Fruit fly (Drosophila melanogaster) whole organism, embryonic: ENCODE results near the gene Tm1.

ENCODE experiments used
- Antp ChIP-seq: fragments of 200-800 bp; sonication (Bioruptor generic); optimal IDR thresholded peaks from 3 replicates; lab custom pipeline; 2016; ENCODE audit warnings: missing biosample characterization, missing genetic modification characterization
- BtbVII ChIP-seq: fragments of 200-800 bp; sonication (Bioruptor generic); optimal IDR thresholded peaks from 3 replicates; lab custom pipeline; 2017; ENCODE audit warnings: missing biosample characterization, mild to moderate bottlenecking, missing genetic modification characterization
- CG10147 ChIP-seq: fragments of 200-800 bp; sonication (Bioruptor generic); optimal IDR thresholded peaks from 2 replicates; lab custom pipeline; 2019; ENCODE audit warnings: missing biosample characterization, mild to moderate bottlenecking, missing genetic modification characterization, moderate library complexity
- CG10959 ChIP-seq: fragments of 200-800 bp; sonication (Bioruptor generic); IDR thresholded peaks from 2 replicates; pipeline ENCODE4 v1.3.6; 2022; ENCODE audit warnings: missing biosample characterization, missing genetic modification characterization
- CG11456 ChIP-seq: fragments of 200-800 bp; sonication (Bioruptor generic); IDR thresholded peaks from 3 replicates; pipeline ENCODE4 v1.3.6; 2022; ENCODE audit warnings: missing biosample characterization, missing genetic modification characterization
- CG14667 ChIP-seq: fragments of 200-800 bp; sonication (Bioruptor generic); IDR thresholded peaks from 2 replicates; pipeline ENCODE4 v1.3.6; 2022; ENCODE audit warnings: missing biosample characterization, missing genetic modification characterization
- CG14860 ChIP-seq: fragments of 200-800 bp; sonication (Bioruptor generic); IDR thresholded peaks from 3 replicates; pipeline ENCODE4 v1.3.6; 2022; ENCODE audit warnings: missing biosample characterization, missing genetic modification characterization; ENCODE audit not compliant: partially characterized antibody
- CG15011 ChIP-seq: fragments of 200-800 bp; sonication (Bioruptor generic); optimal IDR thresholded peaks from 3 replicates; lab custom pipeline; 2018; ENCODE audit warnings: missing biosample characterization, mild to moderate bottlenecking, missing genetic modification characterization
- CG1603 ChIP-seq: fragments of 200-800 bp; sonication (Bioruptor generic); optimal IDR thresholded peaks from 2 replicates; lab custom pipeline; 2019; ENCODE audit warnings: missing biosample characterization, mild to moderate bottlenecking, missing genetic modification characterization, moderate library complexity
- CG17359 ChIP-seq: fragments of 200-800 bp; sonication (Bioruptor generic); optimal IDR thresholded peaks from 3 replicates; lab custom pipeline; 2018; ENCODE audit warnings: missing biosample characterization, mild to moderate bottlenecking, missing genetic modification characterization, moderate library complexity
- CG2120 ChIP-seq: fragments of 200-800 bp; sonication (Bioruptor generic); optimal IDR thresholded peaks from 3 replicates; lab custom pipeline; 2016; ENCODE audit warnings: missing biosample characterization, missing genetic modification characterization
- CG2712 ChIP-seq: fragments of 200-800 bp; optimal IDR thresholded peaks from 3 replicates; lab custom pipeline; 2019; ENCODE audit warnings: missing biosample characterization, mild to moderate bottlenecking, missing genetic modification characterization, moderate library complexity
- CG30431 ChIP-seq: fragments of 200-800 bp; sonication (Bioruptor generic); optimal IDR thresholded peaks from 2 replicates; lab custom pipeline; 2017; ENCODE audit warnings: missing biosample characterization, missing genetic modification characterization
- CG32532 ChIP-seq: fragments of 200-800 bp; sonication (Bioruptor generic); IDR thresholded peaks from 2 replicates; pipeline ENCODE4 v1.3.6; 2022; ENCODE audit warnings: missing biosample characterization, missing genetic modification characterization
- CG32767 ChIP-seq: fragments of 200-800 bp; sonication (Bioruptor generic); IDR thresholded peaks from 2 replicates; pipeline ENCODE4 v1.3.6; 2022; ENCODE audit warnings: missing biosample characterization, missing genetic modification characterization
- CG32772 ChIP-seq: fragments of 200-800 bp; sonication (Bioruptor generic); IDR thresholded peaks from 2 replicates; pipeline ENCODE4 v1.3.6; 2022; ENCODE audit warnings: missing biosample characterization, missing genetic modification characterization
- CG3995 ChIP-seq: fragments of 200-800 bp; sonication (Bioruptor generic); optimal IDR thresholded peaks from 3 replicates; lab custom pipeline; 2016; ENCODE audit warnings: missing biosample characterization, missing genetic modification characterization
- CG9797 ChIP-seq: fragments of 200-800 bp; sonication (Bioruptor generic); optimal IDR thresholded peaks from 3 replicates; lab custom pipeline; 2018; ENCODE audit warnings: missing biosample characterization, mild to moderate bottlenecking, missing genetic modification characterization
- Chrac-16 ChIP-seq: fragments of 200-800 bp; sonication (Bioruptor generic); optimal IDR thresholded peaks from 3 replicates; lab custom pipeline; 2016; ENCODE audit warnings: missing biosample characterization, missing genetic modification characterization
- CkIIα-i1 ChIP-seq: fragments of 200-800 bp; sonication (Bioruptor generic); IDR thresholded peaks from 2 replicates; pipeline ENCODE4 v1.3.6; 2022; ENCODE audit warnings: missing biosample characterization, missing genetic modification characterization
- Ets65A ChIP-seq: fragments of 200-800 bp; sonication (Bioruptor generic); peaks from one replicate; lab custom pipeline; 2016; ENCODE audit warnings: missing biosample characterization, missing genetic modification characterization
- HLH4C ChIP-seq: fragments of 200-800 bp; sonication (Bioruptor generic); IDR thresholded peaks from 3 replicates; pipeline ENCODE4 v1.3.6; 2022; ENCODE audit warnings: missing biosample characterization, missing genetic modification characterization; ENCODE audit not compliant: partially characterized antibody
- Hr78 ChIP-seq, 2 experiments: fragments of 200-800 bp in 1 of 2; fragments of >200 bp in 1 of 2; sonication (Bioruptor generic) in 1 of 2; optimal IDR thresholded peaks; 2 replicates each; lab custom pipeline; 2017 to 2019; ENCODE audit warnings: missing biosample characterization in 2 of 2, missing genetic modification characterization in 2 of 2, mild to moderate bottlenecking in 1 of 2, moderate library complexity in 1 of 2
- MTF-1 ChIP-seq: fragments of 200-800 bp; sonication (Bioruptor generic); optimal IDR thresholded peaks from 2 replicates; lab custom pipeline; 2018; ENCODE audit warnings: missing biosample characterization, mild to moderate bottlenecking, missing genetic modification characterization, borderline replicate concordance
- Xbp1 ChIP-seq: fragments of 200-800 bp; sonication (Bioruptor generic); optimal IDR thresholded peaks from 3 replicates; lab custom pipeline; 2016; ENCODE audit warnings: missing biosample characterization, mild to moderate bottlenecking, missing genetic modification characterization
- ash1 ChIP-seq: fragments of 200-800 bp; sonication (Bioruptor generic); optimal IDR thresholded peaks from 2 replicates; lab custom pipeline; 2018; ENCODE audit warnings: missing biosample characterization, mild to moderate bottlenecking, missing genetic modification characterization
- cg ChIP-seq: fragments of 200-800 bp; sonication (Bioruptor generic); optimal IDR thresholded peaks from 3 replicates; lab custom pipeline; 2019; ENCODE audit warnings: missing biosample characterization, mild to moderate bottlenecking, missing genetic modification characterization, moderate library complexity
- esg ChIP-seq: fragments of 200-800 bp; sonication (Bioruptor generic); conservative IDR thresholded peaks from 2 replicates; pipeline ENCODE4 v1.3.6; 2022; ENCODE audit warnings: missing biosample characterization, missing genetic modification characterization
- eve ChIP-seq, 2 experiments: fragments of >200 bp; optimal IDR thresholded peaks; 2 replicates each; lab custom pipeline; 2017; ENCODE audit warnings: missing biosample characterization in 2 of 2, missing genetic modification characterization in 2 of 2
- fd96Cb ChIP-seq: fragments of 200-800 bp; sonication (Bioruptor generic); optimal IDR thresholded peaks from 2 replicates; lab custom pipeline; 2018; ENCODE audit warnings: missing biosample characterization, mild to moderate bottlenecking, missing genetic modification characterization, moderate library complexity
- maf-S ChIP-seq: fragments of 200-800 bp; sonication (Bioruptor generic); optimal IDR thresholded peaks from 2 replicates; lab custom pipeline; 2016; ENCODE audit warnings: missing biosample characterization, missing genetic modification characterization
- mam ChIP-seq: fragments of 200-800 bp; sonication (Bioruptor generic); optimal IDR thresholded peaks from 3 replicates; lab custom pipeline; 2016; ENCODE audit warnings: missing biosample characterization, missing genetic modification characterization
- nmo ChIP-seq: fragments of 200-800 bp; sonication (Bioruptor generic); optimal IDR thresholded peaks from 2 replicates; lab custom pipeline; 2018; ENCODE audit warnings: missing biosample characterization, mild to moderate bottlenecking, missing genetic modification characterization, moderate library complexity
- onecut ChIP-seq: fragments of 200-800 bp; sonication (Bioruptor generic); IDR thresholded peaks from 2 replicates; pipeline ENCODE4 v1.3.6; 2022; ENCODE audit warnings: missing biosample characterization, missing genetic modification characterization
- org-1 ChIP-seq: fragments of 200-800 bp; sonication (Bioruptor generic); optimal IDR thresholded peaks from 2 replicates; lab custom pipeline; 2017; ENCODE audit warnings: missing biosample characterization, missing genetic modification characterization
- pan ChIP-seq, 4 experiments: fragments of >200 bp in 3 of 4; fragments of 200-800 bp in 1 of 4; sonication (Bioruptor generic) in 1 of 4; optimal IDR thresholded peaks in 3 of 4; IDR thresholded peaks in 1 of 4; 2 replicates each; pipeline versions ENCODE4 v1.3.6 to Lab custom; 2017 to 2022; ENCODE audit warnings: missing biosample characterization in 2 of 4, missing genetic modification characterization in 2 of 4, mixed read lengths in 1 of 4
- repo ChIP-seq: fragments of 200-800 bp; sonication (Bioruptor generic); optimal IDR thresholded peaks from 2 replicates; lab custom pipeline; 2016; ENCODE audit warnings: missing biosample characterization, missing genetic modification characterization
- sc ChIP-seq, 3 experiments: fragments of >200 bp in 2 of 3; fragments of 200-800 bp in 1 of 3; sonication (Bioruptor generic) in 1 of 3; optimal IDR thresholded peaks; 2 replicates in 2 of 3; 3 replicates in 1 of 3; lab custom pipeline; 2017; ENCODE audit warnings: mild to moderate bottlenecking in 1 of 3, missing biosample characterization in 1 of 3, missing genetic modification characterization in 1 of 3, missing genetic modification reagents in 1 of 3
- sens ChIP-seq: fragments of 200-800 bp; sonication (Bioruptor generic); peaks from one replicate; lab custom pipeline; 2016; ENCODE audit warnings: missing biosample characterization, missing genetic modification characterization
- sens-2 ChIP-seq: fragments of 200-800 bp; sonication (Bioruptor generic); IDR thresholded peaks from 2 replicates; pipeline ENCODE4 v1.3.6; 2022; ENCODE audit warnings: missing biosample characterization, missing genetic modification characterization
- slbo ChIP-seq: fragments of 200-800 bp; sonication (Bioruptor generic); IDR thresholded peaks from 2 replicates; pipeline ENCODE4 v1.3.6; 2022; ENCODE audit warnings: missing biosample characterization, missing genetic modification characterization
- sna ChIP-seq: fragments of 200-800 bp; sonication (Bioruptor generic); IDR thresholded peaks from 2 replicates; pipeline ENCODE4 v1.3.6; 2022; ENCODE audit warnings: missing biosample characterization, missing genetic modification characterization; ENCODE audit not compliant: partially characterized antibody
- toy ChIP-seq: fragments of 200-800 bp; sonication (Bioruptor generic); IDR thresholded peaks from 2 replicates; pipeline ENCODE4 v1.3.6; 2022; ENCODE audit warnings: missing biosample characterization, missing genetic modification characterization
- wek ChIP-seq: fragments of 200-800 bp; sonication (Bioruptor generic); optimal IDR thresholded peaks from 3 replicates; lab custom pipeline; 2018; ENCODE audit warnings: missing biosample characterization, mild to moderate bottlenecking, missing genetic modification characterization, moderate library complexity
- zen2 ChIP-seq: fragments of 200-800 bp; sonication (Bioruptor generic); IDR thresholded peaks from 3 replicates; pipeline ENCODE4 v1.3.6; 2022; ENCODE audit warnings: missing biosample characterization, missing genetic modification characterization; ENCODE audit not compliant: partially characterized antibody

Tm1 gene

DNA sequence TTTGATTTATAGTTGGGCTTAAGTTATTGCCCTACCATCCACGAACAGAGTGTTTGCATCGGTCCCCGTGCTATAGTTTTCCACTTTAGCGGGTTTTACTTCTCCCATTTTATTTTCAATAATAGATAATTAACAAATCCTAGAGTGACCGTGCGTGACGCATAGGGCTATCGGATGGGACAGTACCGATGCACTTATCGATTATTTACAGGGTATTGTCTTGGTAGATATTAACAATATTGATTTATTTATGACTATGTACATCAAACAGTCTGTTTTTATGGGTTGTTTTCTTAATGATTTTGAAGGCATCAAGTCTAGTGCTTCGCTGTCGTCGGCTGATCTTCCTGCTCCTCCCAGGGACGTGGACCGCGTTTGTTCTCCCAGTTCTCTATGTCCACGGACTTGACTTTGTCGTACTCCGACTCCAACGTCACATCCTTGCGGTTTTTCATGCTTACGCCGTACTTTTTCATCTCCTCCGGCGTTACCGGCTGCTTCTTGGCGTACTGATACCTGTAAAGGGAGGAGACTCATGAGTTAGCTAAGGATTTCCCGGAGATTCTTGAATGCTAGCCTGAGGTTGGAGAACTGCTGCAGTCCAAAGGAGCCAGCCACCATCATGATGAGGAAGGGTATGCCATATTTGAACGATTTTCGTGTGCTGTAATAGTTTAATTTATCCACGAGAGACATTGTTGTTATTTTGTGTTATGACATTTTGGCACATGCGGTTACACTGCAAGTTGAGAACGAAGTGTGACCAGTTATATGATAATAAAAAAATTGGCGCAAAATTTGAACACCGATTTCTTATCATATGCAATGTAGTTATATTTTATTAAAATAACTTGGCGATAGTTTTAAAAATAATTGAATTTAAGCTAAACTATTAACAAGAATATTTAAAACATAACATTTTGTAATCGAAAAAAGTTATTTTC, at the start of gene Tm1, which contains the start of gene MRG15 (continued):
- no peak for TF ChIP-seq pan (optimal IDR thresholded peaks at IDR 0.05; lab: Kevin White, UChicago)
- TF ChIP-seq pan (GFP tag; optimal IDR thresholded peaks at IDR 0.05 in 1 of 2, IDR thresholded peaks at IDR 0.05 in 1 of 2), result no peak
- TF ChIP-seq CG17359 (tag; lab: Kevin White, UChicago), result no peak
- peak; percentile 84 for TF ChIP-seq onecut (GFP tag; lab: Robert Waterston, UW)
- TF ChIP-seq Hr78 (GFP tag; optimal IDR thresholded peaks at IDR 0.05; lab: Kevin White, UChicago), result no peak
- no peak for TF ChIP-seq Chrac-16 (GFP tag; lab: Kevin White, UChicago)
- no peak for TF ChIP-seq slbo (GFP tag; lab: Robert Waterston, UW)
- no peak for TF ChIP-seq repo (GFP tag; lab: Kevin White, UChicago)
- TF ChIP-seq sna (GFP tag; lab: Robert Waterston, UW), result peak; percentile 37
- peak; percentile 55 for TF ChIP-seq CG1603 (tag; lab: Kevin White, UChicago)
- no peak for TF ChIP-seq maf-S (GFP tag; lab: Kevin White, UChicago)
- TF ChIP-seq CG32532 (GFP tag; lab: Robert Waterston, UW), result no peak
- TF ChIP-seq CG9797 (GFP tag; lab: Kevin White, UChicago), result peak; percentile 82
- TF ChIP-seq mam (GFP tag; lab: Kevin White, UChicago), result no peak
- no peak for TF ChIP-seq Xbp1 (GFP tag; lab: Kevin White, UChicago)
- TF ChIP-seq sens, result peak; percentile 79

- peak; percentile 100 for TF ChIP-seq MTF-1 (GFP tag; lab: Kevin White, UChicago)
- peak; percentile 100 for TF ChIP-seq CG32767 (GFP tag; lab: Robert Waterston, UW)
- peak; percentile 100 for TF ChIP-seq nmo (GFP tag; lab: Kevin White, UChicago)
- TF ChIP-seq HLH4C (GFP tag; lab: Robert Waterston, UW), result no peak
- TF ChIP-seq CG15011 (GFP tag; lab: Kevin White, UChicago), result peak; percentile 100
- peak; percentile 100 for TF ChIP-seq BtbVII (GFP tag; lab: Kevin White, UChicago)
- peak; percentile 100 for TF ChIP-seq CG30431 (GFP tag; lab: Kevin White, UChicago)
- TF ChIP-seq Antp, result peak; percentile 100
- TF ChIP-seq eve (GFP tag; optimal IDR thresholded peaks at IDR 0.05; lab: Kevin White, UChicago), result peak in 1 of 2 experiments; percentile 97
- TF ChIP-seq cg, result peak; percentile 7
- peak; percentile 100 for TF ChIP-seq fd96Cb (tag; lab: Kevin White, UChicago)
- TF ChIP-seq CG2712, result peak; percentile 100
- no peak for TF ChIP-seq zen2 (GFP tag; lab: Robert Waterston, UW)
- TF ChIP-seq CG14667 (GFP tag; lab: Robert Waterston, UW), result peak; percentile 100
- peak; percentile 100 for TF ChIP-seq CG10147 (GFP tag; lab: Kevin White, UChicago)
- TF ChIP-seq CG11456 (GFP tag; lab: Robert Waterston, UW), result peak; percentile 100
- peak; percentile 100 for TF ChIP-seq toy
- peak; percentile 100 for TF ChIP-seq CG32772 (GFP tag; lab: Robert Waterston, UW)
- no peak for TF ChIP-seq sc (optimal IDR thresholded peaks at IDR 0.05; lab: Kevin White, UChicago)
- TF ChIP-seq sc (GFP tag; optimal IDR thresholded peaks at IDR 0.05; lab: Kevin White, UChicago), result peak; percentile 100
- TF ChIP-seq ash1, result peak; percentile 99
- no peak for TF ChIP-seq CG14860
- TF ChIP-seq CG3995, result peak; percentile 91
- peak; percentile 100 for TF ChIP-seq CG2120
- peak; percentile 100 for TF ChIP-seq Ets65A (GFP tag; lab: Kevin White, UChicago)
- TF ChIP-seq sens-2 (GFP tag; lab: Robert Waterston, UW), result peak; percentile 100
- TF ChIP-seq esg (GFP tag; lab: Robert Waterston, UW), result peak; percentile 100
- TF ChIP-seq CkIIα-i1 (GFP tag; lab: Robert Waterston, UW), result peak; percentile 99
- TF ChIP-seq CG10959 (GFP tag; lab: Robert Waterston, UW), result peak; percentile 100
- TF ChIP-seq org-1, result peak; percentile 100
- peak; percentile 87 for TF ChIP-seq CG9797 (GFP tag; lab: Kevin White, UChicago)
- peak; percentile 98 for TF ChIP-seq wek (GFP tag; lab: Kevin White, UChicago)
These were observed 48.6 kb upstream of the Tm1 start, which contains the start of the genes Art3 and mRpS10 for dm6 chr3R:15229329-15229876. Art3 (minus strand) TSS chr3R:15229408. mRpS10 (plus strand) TSS chr3R:15229665.
